Worm (Caenorhabditis elegans) whole organism, mixed stage, embryonic: ENCODE results near the gene Y54G2A.15.

ENCODE experiments used
- ceh-43 ChIP-seq: fragments of 200-800 bp; sonication (Bioruptor generic); optimal IDR thresholded peaks from 2 replicates; lab custom pipeline; 2018; ENCODE audit warnings: mild to moderate bottlenecking, missing genetic modification characterization, moderate library complexity, missing compliant biosample characterization
- elt-1 ChIP-seq: sonication (generic microtip); optimal IDR thresholded peaks from 2 replicates; lab custom pipeline; 2017; ENCODE audit warnings: missing genetic modification characterization, mild to moderate bottlenecking, missing compliant biosample characterization, antibody characterized with exemption, moderate library complexity, borderline replicate concordance; ENCODE audit not compliant: insufficient read depth
- elt-3 ChIP-seq: fragments of 150-350 bp; optimal IDR thresholded peaks from 2 replicates; lab custom pipeline; 2014; ENCODE audit warnings: missing biosample characterization, missing genetic modification characterization
- nhr-237 ChIP-seq: fragments of 150-350 bp; optimal IDR thresholded peaks from 2 replicates; lab custom pipeline; 2014; ENCODE audit warnings: missing biosample characterization, missing genetic modification characterization
- nhr-28 ChIP-seq: fragments of 150-350 bp; optimal IDR thresholded peaks from 2 replicates; lab custom pipeline; 2014; ENCODE audit warnings: missing biosample characterization, missing genetic modification characterization
- snpc-4 ChIP-seq: fragments of 150-350 bp; optimal IDR thresholded peaks from 2 replicates; lab custom pipeline; 2014; ENCODE audit warnings: missing biosample characterization, missing genetic modification characterization
- sptf-1 ChIP-seq: sonication (generic microtip); optimal IDR thresholded peaks from 2 replicates; lab custom pipeline; 2017; ENCODE audit warnings: mild to moderate bottlenecking, missing genetic modification characterization, moderate library complexity, missing compliant biosample characterization
- tbx-8 ChIP-seq: fragments of 200-800 bp; sonication (Bioruptor generic); optimal IDR thresholded peaks from 2 replicates; lab custom pipeline; 2018; ENCODE audit warnings: mild to moderate bottlenecking, missing genetic modification characterization, moderate library complexity, missing compliant biosample characterization
- ztf-11 ChIP-seq: fragments of 150-350 bp; optimal IDR thresholded peaks from 2 replicates; lab custom pipeline; 2014; ENCODE audit warnings: missing biosample characterization, missing genetic modification characterization

DNA sequence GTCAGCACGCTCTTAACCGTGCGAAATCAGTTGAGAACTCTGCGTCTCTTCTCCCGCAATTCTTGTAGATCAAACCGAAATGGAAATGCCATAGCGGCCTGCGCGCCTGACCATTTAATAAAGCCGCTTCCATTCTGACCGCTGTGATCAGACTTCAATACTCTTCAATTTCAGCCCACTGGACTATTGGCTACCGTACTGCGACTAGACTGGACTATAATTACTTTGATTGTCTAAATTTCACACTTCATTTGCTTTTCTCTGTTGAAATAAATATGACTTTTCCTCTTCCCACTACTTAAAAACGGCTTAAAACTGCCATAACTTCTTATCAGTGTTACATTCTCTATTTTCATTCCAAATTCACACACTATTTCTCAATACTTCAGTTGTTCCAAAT, 5.5 kb downstream of the Y54G2A.15 start, which contains the start of gene Y54G2A.7:
- TF ChIP-seq ceh-43 (GFP tag; lab: Kevin White, UChicago), result no peak
- no peak for TF ChIP-seq elt-1
- TF ChIP-seq snpc-4, result no peak
- no peak for TF ChIP-seq sptf-1 (tag; lab: Kevin White, UChicago)
- TF ChIP-seq ztf-11 (tag; lab: Kevin White, UChicago), result no peak
- TF ChIP-seq elt-3 (tag; lab: Kevin White, UChicago), result no peak
- no peak for TF ChIP-seq tbx-8
- TF ChIP-seq nhr-237, result no peak
- no peak for TF ChIP-seq nhr-28 (tag; lab: Kevin White, UChicago)
